Fruit fly (Drosophila melanogaster): Measurements from ENCODE around the gene CG34263.

CG34263 gene

dm6 chr3L:284253-284652, 18.5 kb upstream of the CG34263 start:
- TF ChIP-seq Rel (GFP tag; optimal IDR thresholded peaks at IDR 0.05) (no peak), Rel (tag; optimal IDR thresholded peaks at IDR 0.05) (no peak), sage (GFP tag; optimal IDR thresholded peaks at IDR 0.05) (no peak), tai (GFP tag; optimal IDR thresholded peaks at IDR 0.05) (no peak), Mio (GFP tag; optimal IDR thresholded peaks at IDR 0.05) (no peak), CrebA (GFP tag; optimal IDR thresholded peaks at IDR 0.05; ENCODE audit: borderline replicate concordance) (no peak), dl (GFP tag; optimal IDR thresholded peaks at IDR 0.05; ENCODE audit: insufficient read depth in 1 of 2, partially characterized antibody in 2 of 2) (no peak), h (GFP tag; optimal IDR thresholded peaks at IDR 0.05) (no peak), OdsH (GFP tag; optimal IDR thresholded peaks at IDR 0.05) (no peak), ey (GFP tag; optimal IDR thresholded peaks at IDR 0.05) (no peak), Hr78 (GFP tag; optimal IDR thresholded peaks at IDR 0.05) (no peak), Dfd (GFP tag; optimal IDR thresholded peaks at IDR 0.05) (no peak)

dm6 chr3L:282276-282675, 16.6 kb upstream of the CG34263 start:
- TF ChIP-seq psq (GFP tag; optimal IDR thresholded peaks at IDR 0.05): peak; percentile 90
- no peak for TF ChIP-seq CrebA (GFP tag; optimal IDR thresholded peaks at IDR 0.05; ENCODE audit: borderline replicate concordance)
- peak; percentile 16 for TF ChIP-seq Dif (GFP tag; optimal IDR thresholded peaks at IDR 0.05; ENCODE audit: partially characterized antibody)

dm6 chr3L:276736-277487, 11.2 kb upstream of the CG34263 start, which contains the start of gene RhoGEF3:
Gene RhoGEF3 (plus strand): TSS chr3L:277437.
- TF ChIP-seq CG32264 (GFP tag; optimal IDR thresholded peaks at IDR 0.05) (no peak), Dif (GFP tag; optimal IDR thresholded peaks at IDR 0.05; ENCODE audit: partially characterized antibody) (no peak), CG9705 (GFP tag; optimal IDR thresholded peaks at IDR 0.05) (no peak), dsf (GFP tag; optimal IDR thresholded peaks at IDR 0.05; ENCODE audit: borderline replicate concordance) (no peak), OdsH (GFP tag; optimal IDR thresholded peaks at IDR 0.05) (no peak)

dm6 chr3L:274855-275254, 9.1 kb upstream of the CG34263 start, which contains the start of gene ttm2:
Gene ttm2 (plus strand): TSS chr3L:275155.
- TF ChIP-seq Vsx2 (GFP tag; optimal IDR thresholded peaks at IDR 0.05; ENCODE audit: partially characterized antibody) (no peak), OdsH (GFP tag; optimal IDR thresholded peaks at IDR 0.05) (no peak), foxo (GFP tag; optimal IDR thresholded peaks at IDR 0.05) (no peak), fru (GFP tag; optimal IDR thresholded peaks at IDR 0.05) (no peak), Hnf4 (GFP tag; optimal IDR thresholded peaks at IDR 0.05) (no peak)

dm6 chr3L:273291-273690, 7.6 kb upstream of the CG34263 start, which contains the start of gene CG32845:
Gene CG32845 (minus strand): TSS chr3L:273391.
- TF ChIP-seq Dif (GFP tag; optimal IDR thresholded peaks at IDR 0.05; ENCODE audit: partially characterized antibody) (no peak), dsf (GFP tag; optimal IDR thresholded peaks at IDR 0.05; ENCODE audit: borderline replicate concordance) (no peak), foxo (GFP tag; optimal IDR thresholded peaks at IDR 0.05) (no peak), Dfd (GFP tag; optimal IDR thresholded peaks at IDR 0.05) (no peak), N (GFP tag; optimal IDR thresholded peaks at IDR 0.05) (no peak), CG9705 (GFP tag; optimal IDR thresholded peaks at IDR 0.05) (no peak), Jra (GFP tag; optimal IDR thresholded peaks at IDR 0.05) (no peak), CG32264 (GFP tag; optimal IDR thresholded peaks at IDR 0.05) (no peak), dl (GFP tag; optimal IDR thresholded peaks at IDR 0.05; ENCODE audit: insufficient read depth in 1 of 2, partially characterized antibody in 2 of 2) (no peak)

dm6 chr3L:271501-272249, 6.0 kb upstream of the CG34263 start:
- TF ChIP-seq Hr83 (GFP tag; optimal IDR thresholded peaks at IDR 0.05; ENCODE audit: poor library complexity, severe bottlenecking): peak; percentile 41
- TF ChIP-seq br (GFP tag; optimal IDR thresholded peaks at IDR 0.05): peak; percentile 15
- TF ChIP-seq h (GFP tag; optimal IDR thresholded peaks at IDR 0.05): no peak
- TF ChIP-seq Rel (GFP tag; optimal IDR thresholded peaks at IDR 0.05): no peak
- TF ChIP-seq Rel (tag; optimal IDR thresholded peaks at IDR 0.05): peak; percentile 11
- peak; percentile 64 for TF ChIP-seq Dif (GFP tag; optimal IDR thresholded peaks at IDR 0.05; ENCODE audit: partially characterized antibody)
- peak; percentile 50 for TF ChIP-seq Jra (GFP tag; optimal IDR thresholded peaks at IDR 0.05)
- TF ChIP-seq CrebA (GFP tag; optimal IDR thresholded peaks at IDR 0.05; ENCODE audit: borderline replicate concordance): no peak
- TF ChIP-seq foxo (GFP tag; optimal IDR thresholded peaks at IDR 0.05): no peak
- TF ChIP-seq dl (GFP tag; optimal IDR thresholded peaks at IDR 0.05; ENCODE audit: insufficient read depth in 1 of 2, partially characterized antibody in 2 of 2): peak; percentile 74
- peak; percentile 41 for TF ChIP-seq Vsx2 (GFP tag; optimal IDR thresholded peaks at IDR 0.05; ENCODE audit: partially characterized antibody)
- no peak for TF ChIP-seq ey (GFP tag; optimal IDR thresholded peaks at IDR 0.05)

All from whole organism, wandering third instar larva.